Worm (Caenorhabditis elegans) whole organism, L4/young adult: ENCODE data around the gene asp-16.

Experiments used
- W03F9.2 ChIP-seq: fragments of 150-350 bp; optimal IDR thresholded peaks from 2 replicates; lab custom pipeline; 2014; ENCODE audit warnings: missing biosample characterization, missing genetic modification characterization
- dao-5 ChIP-seq: sonication (generic microtip); optimal IDR thresholded peaks from 2 replicates; lab custom pipeline; 2016; ENCODE audit warnings: missing genotype, missing genetic modification characterization, moderate library complexity, missing compliant biosample characterization
- him-1 ChIP-seq: sonication (generic microtip); optimal IDR thresholded peaks from 2 replicates; lab custom pipeline; 2016; ENCODE audit warnings: missing genotype, missing genetic modification reagents, missing genetic modification characterization, missing compliant biosample characterization

DNA sequence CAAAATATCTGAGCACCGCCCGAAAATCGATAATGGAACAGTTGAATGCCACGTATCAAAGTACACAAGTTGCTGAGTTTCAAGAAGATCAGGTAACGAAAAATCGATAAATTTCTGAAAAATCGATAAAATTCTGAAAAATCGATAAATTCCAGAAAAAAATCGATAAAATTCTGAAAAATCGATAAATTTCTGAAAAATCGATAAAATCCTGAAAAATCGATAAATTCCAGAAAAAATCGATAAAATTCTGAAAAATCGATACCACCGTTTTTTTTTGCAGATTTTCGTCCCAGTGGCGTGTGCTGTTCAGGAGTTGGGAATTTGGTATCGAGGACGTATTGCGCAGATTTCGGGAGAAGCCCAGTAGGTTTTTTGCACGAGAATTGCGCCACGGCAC lies 15.1 kb downstream of the asp-16 start:
- TF ChIP-seq him-1 (tag; lab: Kevin White, UChicago): no peak
- no peak for TF ChIP-seq W03F9.2 (tag; lab: Kevin White, UChicago)
- TF ChIP-seq dao-5: no peak
